Worm (Caenorhabditis elegans) whole organism, late embryonic: ENCODE measurements around the gene F01D5.2.
A peak's percentile ranks its signal among the peaks of the same experiment; 100 is the strongest.

ENCODE experiments used
- C08G9.2 ChIP-seq: sonication (generic microtip); optimal IDR thresholded peaks from 2 replicates; lab custom pipeline; 2016; ENCODE audit warnings: mild to moderate bottlenecking, missing genetic modification characterization, moderate library complexity, missing compliant biosample characterization
- C38D4.7 ChIP-seq: fragments of 200-800 bp; sonication (Bioruptor generic); optimal IDR thresholded peaks from 2 replicates; lab custom pipeline; 2018; ENCODE audit warnings: mild to moderate bottlenecking, missing genetic modification characterization, moderate library complexity, missing compliant biosample characterization
- F13H6.1 ChIP-seq: sonication (generic microtip); optimal IDR thresholded peaks from 2 replicates; lab custom pipeline; 2016; ENCODE audit warnings: missing genetic modification characterization, missing compliant biosample characterization
- K02D7.2 ChIP-seq: sonication (generic microtip); optimal IDR thresholded peaks from 2 replicates; lab custom pipeline; 2017; ENCODE audit warnings: mild to moderate bottlenecking, missing genetic modification characterization, missing compliant biosample characterization
- K09A11.1 ChIP-seq: sonication (generic microtip); optimal IDR thresholded peaks from 2 replicates; lab custom pipeline; 2017; ENCODE audit warnings: antibody characterized with exemption, mild to moderate bottlenecking, missing genetic modification characterization, missing compliant biosample characterization; ENCODE audit not compliant: insufficient read depth
- Y22D7AL.16 ChIP-seq: sonication (generic microtip); optimal IDR thresholded peaks from 2 replicates; lab custom pipeline; 2016; ENCODE audit warnings: missing genetic modification characterization, missing compliant biosample characterization
- ahr-1 ChIP-seq: sonication (generic microtip); optimal IDR thresholded peaks from 2 replicates; lab custom pipeline; 2016; ENCODE audit warnings: missing genetic modification characterization, missing compliant biosample characterization
- ama-1 ChIP-seq: fragments of 150-350 bp; optimal IDR thresholded peaks from 2 replicates; lab custom pipeline; 2014
- ceh-18 ChIP-seq: sonication (generic microtip); optimal IDR thresholded peaks from 2 replicates; lab custom pipeline; 2016; ENCODE audit warnings: missing genetic modification characterization, missing compliant biosample characterization
- ceh-19 ChIP-seq: fragments of 200-800 bp; sonication (Bioruptor generic); optimal IDR thresholded peaks from 2 replicates; lab custom pipeline; 2018; ENCODE audit warnings: mild to moderate bottlenecking, missing genetic modification characterization, missing compliant biosample characterization
- ceh-2 ChIP-seq: sonication (generic microtip); optimal IDR thresholded peaks from 2 replicates; lab custom pipeline; 2016; ENCODE audit warnings: missing genotype, missing genetic modification characterization, missing compliant biosample characterization
- ceh-22 ChIP-seq: sonication (generic microtip); optimal IDR thresholded peaks from 2 replicates; lab custom pipeline; 2017; ENCODE audit warnings: missing biosample characterization, missing genetic modification characterization
- ceh-24 ChIP-seq: sonication (generic microtip); optimal IDR thresholded peaks from 2 replicates; lab custom pipeline; 2016; ENCODE audit warnings: mild to moderate bottlenecking, missing genetic modification characterization, missing compliant biosample characterization
- ceh-30 ChIP-seq: fragments of 150-350 bp; optimal IDR thresholded peaks from 2 replicates; lab custom pipeline; 2014; ENCODE audit warnings: missing biosample characterization, missing genetic modification characterization
- ceh-45 ChIP-seq: fragments of 200-800 bp; sonication (Bioruptor generic); IDR thresholded peaks from 2 replicates; pipeline ENCODE4 v1.3.6; 2022; ENCODE audit warnings: missing genetic modification reagents, missing genetic modification characterization, missing compliant biosample characterization
- ceh-48 ChIP-seq: sonication (generic microtip); optimal IDR thresholded peaks from 2 replicates; lab custom pipeline; 2016; ENCODE audit warnings: missing genetic modification characterization, inconsistent platforms, missing compliant biosample characterization
- ceh-6 ChIP-seq: fragments of 200-800 bp; sonication (Bioruptor generic); optimal IDR thresholded peaks from 2 replicates; lab custom pipeline; 2018; ENCODE audit warnings: mild to moderate bottlenecking, missing genetic modification characterization, missing compliant biosample characterization
- che-1 ChIP-seq: sonication (generic microtip); optimal IDR thresholded peaks from 2 replicates; lab custom pipeline; 2016; ENCODE audit warnings: mild to moderate bottlenecking, missing genetic modification characterization, missing compliant biosample characterization
- dve-1 ChIP-seq: sonication (generic microtip); optimal IDR thresholded peaks from 2 replicates; lab custom pipeline; 2017; ENCODE audit warnings: antibody characterized with exemption, mild to moderate bottlenecking, missing genetic modification characterization, missing compliant biosample characterization
- elt-2 ChIP-seq: sonication (generic microtip); optimal IDR thresholded peaks from 2 replicates; lab custom pipeline; 2016; ENCODE audit warnings: missing genetic modification reagents, missing genetic modification characterization, missing compliant biosample characterization
- elt-4 ChIP-seq: sonication (generic microtip); optimal IDR thresholded peaks from 2 replicates; lab custom pipeline; 2016; ENCODE audit warnings: missing genetic modification characterization, missing compliant biosample characterization
- ets-4 ChIP-seq: sonication (generic microtip); optimal IDR thresholded peaks from 2 replicates; lab custom pipeline; 2016; ENCODE audit warnings: missing genetic modification characterization, missing compliant biosample characterization
- eyg-1 ChIP-seq: sonication (generic microtip); optimal IDR thresholded peaks from 2 replicates; lab custom pipeline; 2016; ENCODE audit warnings: missing genotype, missing genetic modification characterization, missing compliant biosample characterization
- fax-1 ChIP-seq: sonication (generic microtip); optimal IDR thresholded peaks from 2 replicates; lab custom pipeline; 2016; ENCODE audit warnings: missing genotype, missing genetic modification characterization, missing compliant biosample characterization
- fkh-10 ChIP-seq: fragments of 150-350 bp; optimal IDR thresholded peaks from 2 replicates; lab custom pipeline; 2014; ENCODE audit warnings: missing biosample characterization, missing genetic modification reagents, missing genetic modification characterization
- gmeb-2 ChIP-seq: sonication (generic microtip); optimal IDR thresholded peaks from 2 replicates; lab custom pipeline; 2016; ENCODE audit warnings: missing genetic modification characterization, inconsistent platforms, missing compliant biosample characterization
- hlh-15 ChIP-seq: sonication (generic microtip); optimal IDR thresholded peaks from 2 replicates; lab custom pipeline; 2016; ENCODE audit warnings: missing genetic modification characterization, missing compliant biosample characterization
- hlh-30 ChIP-seq: sonication (generic microtip); optimal IDR thresholded peaks from 2 replicates; lab custom pipeline; 2017; ENCODE audit warnings: antibody characterized with exemption, missing genetic modification characterization, missing compliant biosample characterization; ENCODE audit not compliant: insufficient read depth
- lim-6 ChIP-seq: sonication (generic microtip); optimal IDR thresholded peaks from 2 replicates; lab custom pipeline; 2016; ENCODE audit warnings: missing genetic modification characterization, missing compliant biosample characterization
- lin-11 ChIP-seq: fragments of 200-800 bp; sonication (Bioruptor generic); optimal IDR thresholded peaks from 2 replicates; lab custom pipeline; 2018; ENCODE audit warnings: mild to moderate bottlenecking, missing genetic modification characterization, missing compliant biosample characterization
- npax-4 ChIP-seq: sonication (generic microtip); optimal IDR thresholded peaks from 2 replicates; lab custom pipeline; 2016; ENCODE audit warnings: missing genetic modification characterization, missing compliant biosample characterization
- odd-2 ChIP-seq: sonication (generic microtip); optimal IDR thresholded peaks from 2 replicates; lab custom pipeline; 2017; ENCODE audit warnings: antibody characterized with exemption, mild to moderate bottlenecking, missing genetic modification characterization, missing compliant biosample characterization
- pat-9 ChIP-seq: fragments of 200-800 bp; sonication (Bioruptor generic); optimal IDR thresholded peaks from 2 replicates; lab custom pipeline; 2018; ENCODE audit warnings: mild to moderate bottlenecking, missing genetic modification characterization, moderate library complexity, missing compliant biosample characterization
- pax-1 ChIP-seq: fragments of 150-350 bp; optimal IDR thresholded peaks from 2 replicates; lab custom pipeline; 2014; ENCODE audit warnings: missing biosample characterization, missing genetic modification characterization
- pha-2 ChIP-seq: sonication (generic microtip); optimal IDR thresholded peaks from 2 replicates; lab custom pipeline; 2017; ENCODE audit warnings: mild to moderate bottlenecking, missing genetic modification characterization, missing compliant biosample characterization
- pha-4 ChIP-seq: fragments of 150-350 bp; optimal IDR thresholded peaks from 2 replicates; lab custom pipeline; 2018; ENCODE audit warnings: missing biosample characterization, missing genetic modification reagents, missing genetic modification characterization
- pqm-1 ChIP-seq: sonication (generic microtip); optimal IDR thresholded peaks from 2 replicates; lab custom pipeline; 2016; ENCODE audit warnings: missing genetic modification characterization, missing compliant biosample characterization
- pros-1 ChIP-seq: fragments of 150-350 bp; optimal IDR thresholded peaks from 2 replicates; lab custom pipeline; 2014; ENCODE audit warnings: missing biosample characterization, missing genetic modification reagents, missing genetic modification characterization
- ref-2 ChIP-seq: sonication (generic microtip); optimal IDR thresholded peaks from 2 replicates; lab custom pipeline; 2016; ENCODE audit warnings: missing genetic modification characterization, missing compliant biosample characterization
- rnt-1 ChIP-seq: sonication (generic microtip); optimal IDR thresholded peaks from 2 replicates; lab custom pipeline; 2016; ENCODE audit warnings: missing genetic modification characterization, missing compliant biosample characterization
- sdc-2 ChIP-seq: sonication (generic microtip); optimal IDR thresholded peaks from 2 replicates; lab custom pipeline; 2016; ENCODE audit warnings: missing genotype, missing genetic modification characterization, missing compliant biosample characterization
- sox-2 ChIP-seq: fragments of 200-800 bp; sonication (Bioruptor generic); IDR thresholded peaks from 2 replicates; pipeline ENCODE4 v1.3.6; 2022; ENCODE audit warnings: missing genetic modification reagents, missing genetic modification characterization, missing compliant biosample characterization
- sox-4 ChIP-seq: sonication (generic microtip); optimal IDR thresholded peaks from 2 replicates; lab custom pipeline; 2017; ENCODE audit warnings: mild to moderate bottlenecking, missing genetic modification characterization, inconsistent platforms, missing compliant biosample characterization
- syd-9 ChIP-seq: sonication (generic microtip); optimal IDR thresholded peaks from 2 replicates; lab custom pipeline; 2016; ENCODE audit warnings: mild to moderate bottlenecking, missing genetic modification characterization, moderate library complexity, missing compliant biosample characterization
- tbx-2 ChIP-seq: sonication (generic microtip); optimal IDR thresholded peaks from 2 replicates; lab custom pipeline; 2016; ENCODE audit warnings: missing genetic modification characterization, missing compliant biosample characterization
- tbx-7 ChIP-seq: sonication (generic microtip); optimal IDR thresholded peaks from 2 replicates; lab custom pipeline; 2016; ENCODE audit warnings: missing genotype, missing genetic modification characterization, missing compliant biosample characterization
- ttx-3 ChIP-seq: sonication (generic microtip); optimal IDR thresholded peaks from 2 replicates; lab custom pipeline; 2016; ENCODE audit warnings: missing genetic modification reagents, missing genetic modification characterization, missing compliant biosample characterization
- unc-3 ChIP-seq, 2 experiments: fragments of 200-800 bp in 1 of 2; sonication (Bioruptor generic) in 1 of 2; sonication (generic microtip) in 1 of 2; conservative IDR thresholded peaks in 1 of 2; optimal IDR thresholded peaks in 1 of 2; 2 replicates each; pipeline versions ENCODE4 v1.3.6 to Lab custom; 2016 to 2022; ENCODE audit warnings: missing compliant biosample characterization in 2 of 2, missing genetic modification characterization in 2 of 2, missing genetic modification reagents in 1 of 2
- unc-55 ChIP-seq: sonication (generic microtip); optimal IDR thresholded peaks from 2 replicates; lab custom pipeline; 2017; ENCODE audit warnings: missing biosample characterization, missing genetic modification reagents, missing genetic modification characterization
- zip-5 ChIP-seq: sonication (generic microtip); optimal IDR thresholded peaks from 2 replicates; lab custom pipeline; 2016; ENCODE audit warnings: missing genetic modification characterization, missing compliant biosample characterization
- ztf-16 ChIP-seq: sonication (generic microtip); optimal IDR thresholded peaks from 2 replicates; lab custom pipeline; 2017; ENCODE audit warnings: missing genetic modification characterization, missing compliant biosample characterization

F01D5.2 gene

DNA sequence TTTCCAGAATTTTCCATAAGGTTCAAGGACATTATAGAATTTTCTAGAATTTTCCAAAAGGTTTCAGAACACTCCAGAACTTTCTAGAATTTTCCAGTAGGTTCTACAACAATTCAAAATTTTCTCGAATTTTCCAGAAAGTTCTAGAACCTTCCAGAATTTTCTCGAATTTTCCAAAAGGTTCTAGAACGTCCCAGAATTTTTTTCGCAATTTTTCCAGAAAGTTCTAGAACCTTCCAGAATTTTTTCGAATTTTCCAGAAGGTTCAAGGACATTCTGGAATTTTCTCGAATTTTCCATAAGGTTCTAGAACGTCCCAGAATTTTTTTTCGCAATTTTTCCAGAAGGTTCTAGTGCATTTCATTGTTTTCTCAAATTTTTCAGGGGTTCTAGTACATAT, 21.2 kb downstream of the F01D5.2 start:
- no peak for TF ChIP-seq ceh-30 (tag; lab: Kevin White, UChicago)

DNA sequence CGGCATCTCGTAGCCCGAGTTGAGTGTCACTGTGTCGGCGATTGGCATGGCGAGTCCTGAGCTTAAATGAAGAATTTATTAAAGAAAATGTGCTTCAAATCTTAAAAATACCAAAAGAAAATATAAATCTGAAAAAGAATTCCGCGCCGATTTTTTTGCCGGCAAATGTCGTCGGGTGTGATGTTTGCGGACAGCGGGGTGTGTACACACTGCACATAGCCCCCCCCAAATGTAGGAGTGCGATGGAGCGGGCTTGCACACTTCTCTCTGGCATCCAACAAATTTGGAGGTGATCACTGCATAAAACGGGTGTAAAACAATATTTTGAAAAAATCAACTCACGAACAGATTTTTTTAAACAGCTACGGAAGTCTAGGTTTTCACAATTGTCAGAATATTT, 22.7 kb downstream of the F01D5.2 start, which contains the start of gene Y39G8B.2:
Y39G8B.2 (minus strand) TSS at position 61 of the 400 bp plus-strand sequence.
- TF ChIP-seq ceh-6 (GFP tag; lab: Kevin White, UChicago) (peak; percentile 34), dve-1 (tag; lab: Kevin White, UChicago) (peak; percentile 59), ceh-2 (no peak), pros-1 (tag; lab: Kevin White, UChicago) (peak; percentile 36), sox-4 (tag; lab: Kevin White, UChicago) (peak; percentile 30), zip-5 (no peak), pat-9 (tag; lab: Kevin White, UChicago) (peak; percentile 8), tbx-7 (tag; lab: Kevin White, UChicago) (no peak), ama-1 (lab: Kevin White, UChicago) (no peak), fax-1 (tag; lab: Kevin White, UChicago) (no peak), ztf-16 (tag; lab: Kevin White, UChicago) (peak; percentile 56), C38D4.7 (GFP tag; lab: Kevin White, UChicago) (no peak), ceh-30 (tag; lab: Kevin White, UChicago) (peak; percentile 1), rnt-1 (peak; percentile 36), C08G9.2 (tag; lab: Kevin White, UChicago) (peak; percentile 48), hlh-30 (tag; lab: Kevin White, UChicago) (peak; percentile 32), pax-1 (tag; lab: Kevin White, UChicago) (no peak), syd-9 (peak; percentile 52), ref-2 (peak; percentile 82), ceh-48 (tag; lab: Kevin White, UChicago) (peak; percentile 26), ceh-19 (GFP tag; lab: Kevin White, UChicago) (no peak), K02D7.2 (tag; lab: Kevin White, UChicago) (no peak), ets-4 (no peak), che-1 (tag; lab: Kevin White, UChicago) (no peak), elt-2 (tag; lab: Kevin White, UChicago) (peak; percentile 59), ceh-45 (no peak), ttx-3 (tag; lab: Kevin White, UChicago) (no peak), hlh-15 (tag; lab: Kevin White, UChicago) (no peak), unc-55 (GFP tag; lab: Kevin White, UChicago) (no peak), npax-4 (tag; lab: Kevin White, UChicago) (no peak), ceh-24 (no peak), lin-11 (tag; lab: Kevin White, UChicago) (peak; percentile 9), ceh-18 (tag; lab: Kevin White, UChicago) (peak; percentile 65), fkh-10 (GFP tag; lab: Kevin White, UChicago) (no peak), pha-2 (tag; lab: Kevin White, UChicago) (no peak), sdc-2 (tag; lab: Kevin White, UChicago) (peak; percentile 9), gmeb-2 (tag; lab: Kevin White, UChicago) (peak; percentile 20), F13H6.1 (tag; lab: Kevin White, UChicago) (no peak), unc-3 (GFP tag; conservative IDR thresholded peaks at IDR 0.05; lab: Robert Waterston, UW) (no peak), unc-3 (tag; optimal IDR thresholded peaks at IDR 0.05; lab: Kevin White, UChicago) (no peak), Y22D7AL.16 (tag; lab: Kevin White, UChicago) (no peak), pha-4 (no peak), K09A11.1 (peak; percentile 33), elt-4 (tag; lab: Kevin White, UChicago) (no peak), eyg-1 (peak; percentile 2), ceh-22 (tag; lab: Kevin White, UChicago) (no peak), pqm-1 (no peak), sox-2 (no peak), ahr-1 (tag; lab: Kevin White, UChicago) (no peak), tbx-2 (tag; lab: Kevin White, UChicago) (peak; percentile 69), lim-6 (tag; lab: Kevin White, UChicago) (no peak), odd-2 (tag; lab: Kevin White, UChicago) (no peak)
